Worm (Caenorhabditis elegans) whole organism, L4 larva: ENCODE results near the gene dylt-3.

ENCODE experiments used
- F26F4.8 ChIP-seq: fragments of 200-800 bp; sonication (Bioruptor generic); conservative IDR thresholded peaks from 2 replicates; pipeline ENCODE4 v1.3.6; 2022; ENCODE audit warnings: missing genetic modification characterization, missing compliant biosample characterization
- F49E8.2 ChIP-seq: sonication (generic microtip); optimal IDR thresholded peaks from 2 replicates; lab custom pipeline; 2016; ENCODE audit warnings: missing compliant biosample characterization, mild to moderate bottlenecking, missing genetic modification characterization, borderline replicate concordance
- T20F7.1 ChIP-seq: fragments of 200-800 bp; sonication (Bioruptor generic); optimal IDR thresholded peaks from 2 replicates; lab custom pipeline; 2018; ENCODE audit warnings: mild to moderate bottlenecking, missing genetic modification characterization, missing compliant biosample characterization
- T26A8.4 ChIP-seq: fragments of 200-800 bp; sonication (Bioruptor generic); IDR thresholded peaks from 2 replicates; pipeline ENCODE4 v1.3.6; 2022; ENCODE audit warnings: missing genetic modification characterization, missing compliant biosample characterization
- Y48G9A.11 ChIP-seq: fragments of 200-800 bp; sonication (Bioruptor generic); IDR thresholded peaks from 2 replicates; pipeline ENCODE4 v1.3.6; 2022; ENCODE audit warnings: missing genetic modification reagents, missing genetic modification characterization, missing compliant biosample characterization
- Y5F2A.4 ChIP-seq: fragments of 200-800 bp; sonication (Bioruptor generic); optimal IDR thresholded peaks from 2 replicates; lab custom pipeline; 2018; ENCODE audit warnings: mild to moderate bottlenecking, missing genetic modification characterization, missing compliant biosample characterization
- Y75B8A.6 ChIP-seq: fragments of 200-800 bp; sonication (Bioruptor generic); IDR thresholded peaks from 2 replicates; pipeline ENCODE4 v1.3.6; 2022; ENCODE audit warnings: missing genetic modification reagents, missing genetic modification characterization, missing compliant biosample characterization
- ZK546.5 ChIP-seq, 2 experiments: sonication (generic microtip); optimal IDR thresholded peaks; 2 replicates each; lab custom pipeline; 2017; ENCODE audit warnings: missing biosample characterization in 2 of 2, missing genetic modification characterization in 2 of 2
- aly-2 ChIP-seq: sonication (generic microtip); optimal IDR thresholded peaks from 2 replicates; lab custom pipeline; 2018; ENCODE audit warnings: missing biosample characterization, missing genetic modification characterization
- arid-1 ChIP-seq: fragments of 200-800 bp; sonication (Bioruptor generic); conservative IDR thresholded peaks from 2 replicates; pipeline ENCODE4 v1.3.6; 2022; ENCODE audit warnings: missing genetic modification reagents, missing genetic modification characterization, missing compliant biosample characterization
- attf-4 ChIP-seq: sonication (generic microtip); optimal IDR thresholded peaks from 3 replicates; lab custom pipeline; 2017; ENCODE audit warnings: missing biosample characterization, missing genetic modification characterization
- ceh-44 ChIP-seq: fragments of 200-800 bp; sonication (Bioruptor generic); IDR thresholded peaks from 2 replicates; pipeline ENCODE4 v1.3.6; 2022; ENCODE audit warnings: missing genetic modification reagents, missing genetic modification characterization, missing compliant biosample characterization
- ces-1 ChIP-seq: fragments of 150-350 bp; sonication (generic microtip); optimal IDR thresholded peaks from 4 replicates; lab custom pipeline; 2014; ENCODE audit warnings: missing biosample characterization, missing genetic modification reagents, missing genetic modification characterization
- ctbp-1 ChIP-seq: fragments of 200-800 bp; sonication (Bioruptor generic); IDR thresholded peaks from 2 replicates; pipeline ENCODE4 v1.3.6; 2022; ENCODE audit warnings: missing genetic modification reagents, missing genetic modification characterization, missing compliant biosample characterization
- daf-12 ChIP-seq: fragments of 150-350 bp; optimal IDR thresholded peaks from 2 replicates; lab custom pipeline; 2014; ENCODE audit warnings: missing biosample characterization, missing genetic modification reagents, missing genetic modification characterization
- daf-16 ChIP-seq, 3 experiments: sonication (generic microtip); optimal IDR thresholded peaks; 2 replicates each; lab custom pipeline; 2016 to 2017; ENCODE audit warnings: missing genetic modification characterization in 3 of 3, missing genetic modification reagents in 3 of 3, mild to moderate bottlenecking in 2 of 3, missing compliant biosample characterization in 2 of 3, missing biosample characterization in 1 of 3, moderate library complexity in 1 of 3
- daf-19 ChIP-seq: fragments of 200-800 bp; sonication (Bioruptor generic); conservative IDR thresholded peaks from 2 replicates; pipeline ENCODE4 v1.3.6; 2022; ENCODE audit warnings: missing genetic modification characterization, missing compliant biosample characterization
- daf-8 ChIP-seq: fragments of 200-800 bp; sonication (Bioruptor generic); IDR thresholded peaks from 2 replicates; pipeline ENCODE4 v1.3.6; 2022; ENCODE audit warnings: missing genetic modification characterization, missing compliant biosample characterization
- dmd-9 ChIP-seq: fragments of 200-800 bp; sonication (Bioruptor generic); IDR thresholded peaks from 2 replicates; pipeline ENCODE4 v1.3.6; 2022; ENCODE audit warnings: missing genetic modification reagents, missing genetic modification characterization, missing compliant biosample characterization
- dpl-1 ChIP-seq: fragments of 150-350 bp; optimal IDR thresholded peaks from 2 replicates; lab custom pipeline; 2014; ENCODE audit warnings: missing biosample characterization, missing genetic modification reagents, missing genetic modification characterization
- duxl-1 ChIP-seq: sonication (generic microtip); optimal IDR thresholded peaks from 2 replicates; lab custom pipeline; 2016; ENCODE audit warnings: mild to moderate bottlenecking, missing genetic modification characterization, moderate library complexity, missing compliant biosample characterization; ENCODE audit not compliant: poor library complexity
- dve-1 ChIP-seq: sonication (generic microtip); optimal IDR thresholded peaks from 2 replicates; lab custom pipeline; 2017; ENCODE audit warnings: antibody characterized with exemption, mild to moderate bottlenecking, missing genetic modification characterization, missing compliant biosample characterization; ENCODE audit not compliant: insufficient read depth
- egl-27 ChIP-seq: sonication (generic microtip); optimal IDR thresholded peaks from 3 replicates; lab custom pipeline; 2017; ENCODE audit warnings: missing biosample characterization, missing genetic modification reagents, missing genetic modification characterization
- hlh-30 ChIP-seq: sonication (generic microtip); optimal IDR thresholded peaks from 2 replicates; lab custom pipeline; 2017; ENCODE audit warnings: antibody characterized with exemption, mild to moderate bottlenecking, missing genetic modification characterization, missing compliant biosample characterization; ENCODE audit not compliant: insufficient read depth
- hmg-1.1 ChIP-seq: fragments of 200-800 bp; sonication (Bioruptor generic); IDR thresholded peaks from 2 replicates; pipeline ENCODE4 v1.3.6; 2022; ENCODE audit warnings: missing genetic modification reagents, missing genetic modification characterization, missing compliant biosample characterization
- lin-1 ChIP-seq: fragments of 200-800 bp; sonication (Bioruptor generic); IDR thresholded peaks from 2 replicates; pipeline ENCODE4 v1.3.6; 2022; ENCODE audit warnings: missing genetic modification reagents, missing genetic modification characterization, missing compliant biosample characterization
- lin-29 ChIP-seq: fragments of 200-800 bp; sonication (Bioruptor generic); IDR thresholded peaks from 2 replicates; pipeline ENCODE4 v1.3.6; 2022; ENCODE audit warnings: missing genetic modification reagents, missing genetic modification characterization, missing compliant biosample characterization
- lin-38 ChIP-seq: fragments of 200-800 bp; sonication (Bioruptor generic); IDR thresholded peaks from 2 replicates; pipeline ENCODE4 v1.3.6; 2022; ENCODE audit warnings: missing genetic modification reagents, missing genetic modification characterization, missing compliant biosample characterization
- lsy-2 ChIP-seq, 2 experiments: fragments of 150-350 bp in 1 of 2; sonication (generic microtip) in 1 of 2; optimal IDR thresholded peaks; 2 replicates each; lab custom pipeline; 2014 to 2017; ENCODE audit warnings: missing biosample characterization in 2 of 2, missing genetic modification characterization in 2 of 2
- mdl-1 ChIP-seq, 2 experiments: fragments of 150-350 bp in 1 of 2; sonication (generic microtip) in 1 of 2; optimal IDR thresholded peaks; 2 replicates each; lab custom pipeline; 2014 to 2017; ENCODE audit warnings: missing biosample characterization in 2 of 2, missing genetic modification characterization in 2 of 2
- mdt-29 ChIP-seq: fragments of 200-800 bp; sonication (Bioruptor generic); IDR thresholded peaks from 2 replicates; pipeline ENCODE4 v1.3.6; 2022; ENCODE audit warnings: missing genetic modification reagents, missing genetic modification characterization, missing compliant biosample characterization
- mep-1 ChIP-seq: fragments of 150-350 bp; sonication (generic microtip); optimal IDR thresholded peaks from 3 replicates; lab custom pipeline; 2014; ENCODE audit warnings: missing biosample characterization, missing genetic modification characterization
- mes-2 ChIP-seq: sonication (generic microtip); optimal IDR thresholded peaks from 2 replicates; lab custom pipeline; 2016; ENCODE audit warnings: missing genotype, mild to moderate bottlenecking, missing genetic modification characterization, missing compliant biosample characterization; ENCODE audit not compliant: poor library complexity, severe bottlenecking
- nhr-10 ChIP-seq: fragments of 150-350 bp; optimal IDR thresholded peaks from 2 replicates; lab custom pipeline; 2014; ENCODE audit warnings: missing biosample characterization, missing genetic modification characterization
- nhr-11 ChIP-seq: fragments of 150-350 bp; optimal IDR thresholded peaks from 2 replicates; lab custom pipeline; 2014; ENCODE audit warnings: missing biosample characterization, missing genetic modification characterization
- nhr-28 ChIP-seq: fragments of 150-350 bp; optimal IDR thresholded peaks from 2 replicates; lab custom pipeline; 2014; ENCODE audit warnings: missing biosample characterization, missing genetic modification characterization
- nhr-6 ChIP-seq: fragments of 150-350 bp; optimal IDR thresholded peaks from 2 replicates; lab custom pipeline; 2014; ENCODE audit warnings: missing biosample characterization, missing genetic modification characterization
- nhr-76 ChIP-seq: fragments of 150-350 bp; optimal IDR thresholded peaks from 2 replicates; lab custom pipeline; 2014; ENCODE audit warnings: missing biosample characterization, missing genetic modification characterization
- nhr-77 ChIP-seq: fragments of 150-350 bp; optimal IDR thresholded peaks from 2 replicates; lab custom pipeline; 2014; ENCODE audit warnings: missing biosample characterization, missing genetic modification characterization
- set-16 ChIP-seq: fragments of 200-800 bp; sonication (Bioruptor generic); IDR thresholded peaks from 2 replicates; pipeline ENCODE4 v1.3.6; 2022; ENCODE audit warnings: missing genetic modification reagents, missing genetic modification characterization, missing compliant biosample characterization
- skn-1 ChIP-seq: fragments of 150-350 bp; optimal IDR thresholded peaks from 2 replicates; lab custom pipeline; 2014; ENCODE audit warnings: missing biosample characterization, missing genetic modification characterization
- snpc-1.2 ChIP-seq: fragments of 200-800 bp; sonication (Bioruptor generic); IDR thresholded peaks from 2 replicates; pipeline ENCODE4 v1.3.6; 2022; ENCODE audit warnings: missing genetic modification reagents, missing genetic modification characterization, missing compliant biosample characterization
- unc-130 ChIP-seq: sonication (generic microtip); optimal IDR thresholded peaks from 2 replicates; lab custom pipeline; 2016; ENCODE audit warnings: missing genetic modification reagents, missing genetic modification characterization, missing compliant biosample characterization
- ztf-11 ChIP-seq: fragments of 150-350 bp; optimal IDR thresholded peaks from 2 replicates; lab custom pipeline; 2014; ENCODE audit warnings: missing biosample characterization, missing genetic modification characterization

Gene dylt-3

ce11 chrII:8141135-8141534, 40.4 kb upstream of the dylt-3 start:
- TF ChIP-seq mdl-1 (tag; optimal IDR thresholded peaks at IDR 0.05; lab: Kevin White, UChicago) (no peak), duxl-1 (no peak), lin-1 (GFP tag; lab: Robert Waterston, UW) (no peak), aly-2 (tag; lab: Kevin White, UChicago) (peak; percentile 67), F49E8.2 (tag; lab: Kevin White, UChicago) (peak; percentile 1), lin-38 (GFP tag; lab: Robert Waterston, UW) (peak; percentile 51), attf-4 (no peak), nhr-76 (tag; lab: Kevin White, UChicago) (no peak), mes-2 (peak; percentile 5), arid-1 (GFP tag; lab: Robert Waterston, UW) (0 out of 2 replicates have a peak, but pooled peaks have one; percentile 10), Y5F2A.4 (no peak)

ce11 chrII:8143278-8143931, 38.1 kb upstream of the dylt-3 start, which contains the start of the genes ints-11 and rpl-10:
Gene ints-11, minus strand, starts transcription at chrII:8143478.
Gene rpl-10, plus strand, starts transcription at chrII:8143881.
- peak; percentile 68 for TF ChIP-seq dpl-1
- no peak for TF ChIP-seq daf-12
- TF ChIP-seq nhr-11 (tag; lab: Kevin White, UChicago), result no peak
- peak; percentile 7 for TF ChIP-seq nhr-28 (tag; lab: Kevin White, UChicago)
- TF ChIP-seq egl-27 (tag; lab: Kevin White, UChicago), result no peak
- TF ChIP-seq dve-1 (tag; lab: Kevin White, UChicago), result peak; percentile 20
- peak; percentile 25 for TF ChIP-seq mep-1
- TF ChIP-seq hlh-30 (tag; lab: Kevin White, UChicago), result peak; percentile 51
- TF ChIP-seq lsy-2 (tag; optimal IDR thresholded peaks at IDR 0.05; lab: Kevin White, UChicago), result peak in 1 of 2 experiments; percentile 97
- peak; percentile 10 for TF ChIP-seq nhr-6
- TF ChIP-seq lin-38 (GFP tag; lab: Robert Waterston, UW), result peak; percentile 58
- TF ChIP-seq mes-2, result peak; percentile 69
- no peak for TF ChIP-seq daf-16 (GFP tag; optimal IDR thresholded peaks at IDR 0.05; lab: Kevin White, UChicago)
- no peak for TF ChIP-seq daf-16 (tag; optimal IDR thresholded peaks at IDR 0.05; lab: Kevin White, UChicago)

- 0 out of 2 replicates have a peak, but pooled peaks have one; percentile 48 for TF ChIP-seq F26F4.8
- TF ChIP-seq unc-130, result peak; percentile 8
- TF ChIP-seq daf-19, result 0 out of 2 replicates have a peak, but pooled peaks have one; percentile 41
- no peak for TF ChIP-seq set-16 (GFP tag; lab: Robert Waterston, UW)
- TF ChIP-seq dpl-1, result no peak
- no peak for TF ChIP-seq skn-1 (tag; lab: Kevin White, UChicago)
- 0 out of 2 replicates have a peak, but pooled peaks have one; percentile 54 for TF ChIP-seq arid-1 (GFP tag; lab: Robert Waterston, UW)
- TF ChIP-seq ceh-44, result no peak
- no peak for TF ChIP-seq mes-2
- no peak for TF ChIP-seq ces-1 (GFP tag; lab: Kevin White, UChicago)
- no peak for TF ChIP-seq aly-2 (tag; lab: Kevin White, UChicago)
- TF ChIP-seq T26A8.4 (GFP tag; lab: Robert Waterston, UW), result no peak
- no peak for TF ChIP-seq T20F7.1 (GFP tag; lab: Kevin White, UChicago)
- TF ChIP-seq ZK546.5 (tag; optimal IDR thresholded peaks at IDR 0.05; lab: Kevin White, UChicago), result no peak
- no peak for TF ChIP-seq ztf-11 (tag; lab: Kevin White, UChicago)
- no peak for TF ChIP-seq daf-8 (GFP tag; lab: Robert Waterston, UW)
- no peak for TF ChIP-seq lin-1 (GFP tag; lab: Robert Waterston, UW)
- no peak for TF ChIP-seq nhr-77 (tag; lab: Kevin White, UChicago)
- TF ChIP-seq ctbp-1 (GFP tag; lab: Robert Waterston, UW), result no peak
- no peak for TF ChIP-seq mep-1
- 0 out of 2 replicates have a peak, but pooled peaks have one; percentile 48 for TF ChIP-seq Y48G9A.11
- 0 out of 2 replicates have a peak, but pooled peaks have one; percentile 49 for TF ChIP-seq snpc-1.2 (GFP tag; lab: Robert Waterston, UW)
- no peak for TF ChIP-seq nhr-10 (tag; lab: Kevin White, UChicago)
- TF ChIP-seq mdt-29 (GFP tag; lab: Robert Waterston, UW), result no peak
- peak; percentile 50 for TF ChIP-seq lin-38 (GFP tag; lab: Robert Waterston, UW)
- TF ChIP-seq F49E8.2 (tag; lab: Kevin White, UChicago), result peak; percentile 61
- TF ChIP-seq Y75B8A.6 (GFP tag; lab: Robert Waterston, UW), result no peak
- no peak for TF ChIP-seq lin-29
- TF ChIP-seq hmg-1.1 (GFP tag; lab: Robert Waterston, UW), result no peak
- TF ChIP-seq dmd-9, result no peak
- no peak for TF ChIP-seq nhr-76 (tag; lab: Kevin White, UChicago)
Observed at ce11 chrII:8144543-8144942, 37.0 kb upstream of the dylt-3 start, which contains the start of gene F10B5.2. Gene F10B5.2, plus strand, starts transcription at chrII:8144762.
